Worm (Caenorhabditis elegans) whole organism, early embryonic: Measurements from ENCODE around the gene puf-7.

Source experiments
- B0310.2 ChIP-seq: sonication (generic microtip); optimal IDR thresholded peaks from 2 replicates; lab custom pipeline; 2016; ENCODE audit warnings: mild to moderate bottlenecking, missing genetic modification characterization, missing compliant biosample characterization
- F13C5.2 ChIP-seq: sonication (generic microtip); optimal IDR thresholded peaks from 2 replicates; lab custom pipeline; 2017; ENCODE audit warnings: mild to moderate bottlenecking, missing genetic modification characterization, inconsistent platforms, missing compliant biosample characterization
- aly-1 ChIP-seq: sonication (generic microtip); optimal IDR thresholded peaks from 2 replicates; lab custom pipeline; 2016; ENCODE audit warnings: missing genetic modification characterization, missing compliant biosample characterization
- ama-1 ChIP-seq: fragments of 150-350 bp; optimal IDR thresholded peaks from 2 replicates; lab custom pipeline; 2014
- ceh-13 ChIP-seq: fragments of 200-800 bp; sonication (Bioruptor generic); optimal IDR thresholded peaks from 2 replicates; lab custom pipeline; 2018; ENCODE audit warnings: mild to moderate bottlenecking, missing genetic modification characterization, missing compliant biosample characterization
- ceh-36 ChIP-seq: sonication (generic microtip); optimal IDR thresholded peaks from 2 replicates; lab custom pipeline; 2016; ENCODE audit warnings: missing genetic modification characterization, inconsistent platforms, missing compliant biosample characterization
- ets-7 ChIP-seq: sonication (generic microtip); optimal IDR thresholded peaks from 2 replicates; lab custom pipeline; 2016; ENCODE audit warnings: missing genotype, missing genetic modification characterization, missing compliant biosample characterization
- flt-1 ChIP-seq: fragments of 200-800 bp; sonication (Bioruptor generic); IDR thresholded peaks from 2 replicates; pipeline ENCODE4 v1.3.6; 2022; ENCODE audit warnings: missing genetic modification characterization, missing compliant biosample characterization
- hmbx-1 ChIP-seq: sonication (generic microtip); optimal IDR thresholded peaks from 2 replicates; lab custom pipeline; 2016; ENCODE audit warnings: mild to moderate bottlenecking, missing genetic modification characterization, missing compliant biosample characterization
- hmg-4 ChIP-seq: fragments of 200-800 bp; sonication (Bioruptor generic); optimal IDR thresholded peaks from 2 replicates; lab custom pipeline; 2018; ENCODE audit warnings: mild to moderate bottlenecking, missing genetic modification characterization, missing compliant biosample characterization
- hnd-1 ChIP-seq: sonication (generic microtip); optimal IDR thresholded peaks from 2 replicates; lab custom pipeline; 2016; ENCODE audit warnings: missing genetic modification characterization, missing compliant biosample characterization
- pes-1 ChIP-seq: fragments of 200-800 bp; sonication (Bioruptor generic); IDR thresholded peaks from 2 replicates; pipeline ENCODE4 v1.3.6; 2022; ENCODE audit warnings: missing genetic modification reagents, missing genetic modification characterization, missing compliant biosample characterization
- scrt-1 ChIP-seq: fragments of 200-800 bp; sonication (Bioruptor generic); IDR thresholded peaks from 2 replicates; pipeline ENCODE4 v1.3.6; 2022; ENCODE audit warnings: missing genetic modification characterization, missing compliant biosample characterization
- sea-1 ChIP-seq: fragments of 200-800 bp; sonication (Bioruptor generic); conservative IDR thresholded peaks from 2 replicates; pipeline ENCODE4 v1.3.6; 2022; ENCODE audit warnings: missing genetic modification characterization, missing compliant biosample characterization
- tbx-11 ChIP-seq: fragments of 200-800 bp; sonication (Bioruptor generic); IDR thresholded peaks from 2 replicates; pipeline ENCODE4 v1.3.6; 2022; ENCODE audit warnings: missing genetic modification characterization, missing compliant biosample characterization
- tbx-37 ChIP-seq: fragments of 200-800 bp; sonication (Bioruptor generic); conservative IDR thresholded peaks from 2 replicates; pipeline ENCODE4 v1.3.6; 2022; ENCODE audit warnings: missing genetic modification reagents, missing genetic modification characterization, missing compliant biosample characterization
- tra-4 ChIP-seq: sonication (generic microtip); optimal IDR thresholded peaks from 2 replicates; lab custom pipeline; 2017; ENCODE audit warnings: missing genetic modification characterization, missing compliant biosample characterization

puf-7 gene

ce11 chrIV:5493692-5494091 is 7.2 kb downstream of the puf-7 start, which contains the start of gene B0273.1:
Gene B0273.1 (plus strand): TSS chrIV:5493992.
- TF ChIP-seq aly-1 (no peak), hmbx-1 (tag; lab: Kevin White, UChicago) (no peak)

ce11 chrIV:5494099-5494498 is 7.6 kb downstream of the puf-7 start:
- TF ChIP-seq scrt-1 (GFP tag; lab: Robert Waterston, UW) (no peak), tbx-37 (no peak), ets-7 (tag; lab: Kevin White, UChicago) (no peak), hmbx-1 (tag; lab: Kevin White, UChicago) (no peak), hnd-1 (tag; lab: Kevin White, UChicago) (no peak), hmg-4 (GFP tag; lab: Kevin White, UChicago) (no peak), F13C5.2 (tag; lab: Kevin White, UChicago) (no peak), sea-1 (GFP tag; lab: Robert Waterston, UW) (no peak), flt-1 (GFP tag; lab: Robert Waterston, UW) (no peak), B0310.2 (tag; lab: Kevin White, UChicago) (no peak), tbx-11 (GFP tag; lab: Robert Waterston, UW) (no peak), tra-4 (tag; lab: Kevin White, UChicago) (no peak), pes-1 (GFP tag; lab: Robert Waterston, UW) (no peak), aly-1 (no peak), ceh-13 (GFP tag; lab: Kevin White, UChicago) (no peak), ceh-36 (tag; lab: Kevin White, UChicago) (no peak)

ce11 chrIV:5501414-5501813 is 14.9 kb downstream of the puf-7 start:
- no peak for TF ChIP-seq ceh-36 (tag; lab: Kevin White, UChicago)
- TF ChIP-seq tbx-37 = no peak
- no peak for TF ChIP-seq B0310.2 (tag; lab: Kevin White, UChicago)
- TF ChIP-seq hmg-4 (GFP tag; lab: Kevin White, UChicago) = no peak
- TF ChIP-seq scrt-1 (GFP tag; lab: Robert Waterston, UW) = no peak
- TF ChIP-seq aly-1 = no peak
- no peak for TF ChIP-seq tra-4 (tag; lab: Kevin White, UChicago)
- no peak for TF ChIP-seq pes-1 (GFP tag; lab: Robert Waterston, UW)
- no peak for TF ChIP-seq F13C5.2 (tag; lab: Kevin White, UChicago)
- no peak for TF ChIP-seq ama-1 (lab: Kevin White, UChicago)

DNA sequence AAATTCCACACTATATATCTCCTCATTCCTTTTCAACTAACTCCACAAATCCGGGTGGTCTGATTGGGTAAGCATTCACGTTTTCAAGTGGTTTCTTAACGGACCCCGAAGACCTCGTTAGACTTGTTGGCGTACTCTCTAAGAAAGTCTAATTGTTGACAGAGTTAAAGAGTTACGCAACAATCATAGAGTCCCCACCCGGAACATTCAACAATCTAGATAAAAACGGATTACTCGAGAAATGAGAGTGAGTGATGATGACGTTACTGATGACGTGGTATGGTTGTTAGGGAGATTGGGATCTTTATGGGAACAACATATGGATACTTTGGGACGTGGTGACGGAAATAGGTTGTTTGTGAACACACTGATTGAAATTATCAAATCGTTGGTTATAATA is 16.1 kb downstream of the puf-7 start:
- TF ChIP-seq hmbx-1 (tag; lab: Kevin White, UChicago) (no peak), B0310.2 (tag; lab: Kevin White, UChicago) (no peak), tra-4 (tag; lab: Kevin White, UChicago) (no peak)

- TF ChIP-seq ceh-13 (GFP tag; lab: Kevin White, UChicago) = no peak
- TF ChIP-seq ceh-36 (tag; lab: Kevin White, UChicago) = no peak
- TF ChIP-seq hmg-4 (GFP tag; lab: Kevin White, UChicago) = no peak
- no peak for TF ChIP-seq scrt-1 (GFP tag; lab: Robert Waterston, UW)
- TF ChIP-seq aly-1 = no peak
These were observed 20.1 kb downstream of the puf-7 start for ce11 chrIV:5506642-5507041.

- TF ChIP-seq tbx-37 (no peak), hmg-4 (GFP tag; lab: Kevin White, UChicago) (no peak), ceh-13 (GFP tag; lab: Kevin White, UChicago) (no peak), scrt-1 (GFP tag; lab: Robert Waterston, UW) (no peak), ets-7 (tag; lab: Kevin White, UChicago) (no peak), ama-1 (lab: Kevin White, UChicago) (no peak), B0310.2 (tag; lab: Kevin White, UChicago) (no peak), F13C5.2 (tag; lab: Kevin White, UChicago) (no peak), aly-1 (no peak), hnd-1 (tag; lab: Kevin White, UChicago) (no peak), sea-1 (GFP tag; lab: Robert Waterston, UW) (no peak), pes-1 (GFP tag; lab: Robert Waterston, UW) (no peak), flt-1 (GFP tag; lab: Robert Waterston, UW) (no peak), tra-4 (tag; lab: Kevin White, UChicago) (no peak), ceh-36 (tag; lab: Kevin White, UChicago) (no peak), hmbx-1 (tag; lab: Kevin White, UChicago) (no peak)
These were observed 21.2 kb downstream of the puf-7 start for ce11 chrIV:5507754-5508153.

DNA sequence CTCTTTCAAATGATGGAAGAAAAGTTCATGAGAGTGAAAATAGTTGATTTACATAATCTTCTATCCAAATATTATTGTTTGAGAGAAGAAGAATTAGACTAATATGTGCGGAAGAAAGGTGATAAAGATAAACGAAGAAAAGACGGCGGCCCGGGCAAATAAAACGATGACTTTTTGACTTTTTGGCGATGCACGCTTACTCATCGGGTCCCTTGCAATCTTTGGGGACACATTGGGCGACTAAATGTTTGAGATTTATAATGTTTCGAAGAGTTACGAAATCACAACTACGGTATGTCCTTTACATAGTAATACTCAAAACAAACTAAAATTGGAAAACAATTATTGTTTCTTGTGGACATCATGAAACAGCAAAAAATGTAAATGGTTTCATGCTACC is 28.3 kb downstream of the puf-7 start:
- TF ChIP-seq aly-1 (no peak), B0310.2 (tag; lab: Kevin White, UChicago) (no peak), tra-4 (tag; lab: Kevin White, UChicago) (no peak), hmg-4 (GFP tag; lab: Kevin White, UChicago) (no peak), scrt-1 (GFP tag; lab: Robert Waterston, UW) (no peak), ets-7 (tag; lab: Kevin White, UChicago) (no peak), hnd-1 (tag; lab: Kevin White, UChicago) (no peak), pes-1 (GFP tag; lab: Robert Waterston, UW) (no peak), F13C5.2 (tag; lab: Kevin White, UChicago) (no peak), ceh-13 (GFP tag; lab: Kevin White, UChicago) (no peak), ama-1 (lab: Kevin White, UChicago) (no peak), tbx-11 (GFP tag; lab: Robert Waterston, UW) (no peak), tbx-37 (no peak), hmbx-1 (tag; lab: Kevin White, UChicago) (no peak), flt-1 (GFP tag; lab: Robert Waterston, UW) (no peak), ceh-36 (tag; lab: Kevin White, UChicago) (no peak), sea-1 (GFP tag; lab: Robert Waterston, UW) (no peak)

DNA sequence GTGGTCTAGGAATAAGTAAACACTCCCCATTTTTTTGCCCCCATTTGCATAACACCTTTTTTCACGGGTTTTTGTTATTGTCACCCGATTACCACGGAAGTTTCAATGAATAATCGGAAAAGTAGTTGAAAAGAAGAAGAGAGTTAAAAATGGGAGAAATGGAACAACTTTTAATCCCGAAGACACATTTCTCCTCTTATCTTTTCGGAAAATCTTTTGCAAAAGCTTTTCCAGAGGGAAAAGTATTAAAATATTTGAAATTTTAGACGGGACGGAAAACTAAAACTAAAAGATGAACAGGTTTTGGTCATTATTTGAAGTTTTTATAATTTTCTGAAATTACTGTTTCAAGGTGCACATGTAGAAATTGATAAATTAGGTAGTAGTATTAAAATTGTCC is 32.5 kb downstream of the puf-7 start:
- TF ChIP-seq flt-1 (GFP tag; lab: Robert Waterston, UW) (no peak), tbx-37 (no peak), pes-1 (GFP tag; lab: Robert Waterston, UW) (no peak), sea-1 (GFP tag; lab: Robert Waterston, UW) (no peak), hmg-4 (GFP tag; lab: Kevin White, UChicago) (no peak), ets-7 (tag; lab: Kevin White, UChicago) (no peak), aly-1 (no peak), scrt-1 (GFP tag; lab: Robert Waterston, UW) (no peak), ama-1 (lab: Kevin White, UChicago) (no peak), ceh-36 (tag; lab: Kevin White, UChicago) (no peak), hmbx-1 (tag; lab: Kevin White, UChicago) (no peak), tbx-11 (GFP tag; lab: Robert Waterston, UW) (no peak), hnd-1 (tag; lab: Kevin White, UChicago) (no peak), ceh-13 (GFP tag; lab: Kevin White, UChicago) (no peak), B0310.2 (tag; lab: Kevin White, UChicago) (no peak), tra-4 (tag; lab: Kevin White, UChicago) (no peak), F13C5.2 (tag; lab: Kevin White, UChicago) (no peak)
